Worm (Caenorhabditis elegans) whole organism, young adult: ENCODE data around the gene Y41C4A.22.
A peak's percentile ranks its signal among the peaks of the same experiment; 100 is the strongest.

Experiments
- B0035.1 ChIP-seq: sonication (generic microtip); optimal IDR thresholded peaks from 2 replicates; lab custom pipeline; 2016; ENCODE audit warnings: missing genetic modification characterization, mild to moderate bottlenecking, missing compliant biosample characterization, missing genotype, missing genetic modification reagents
- F10E7.11 ChIP-seq: sonication (generic microtip); optimal IDR thresholded peaks from 2 replicates; lab custom pipeline; 2017; ENCODE audit warnings: mild to moderate bottlenecking, missing genetic modification characterization, moderate library complexity, missing compliant biosample characterization
- F22D6.2 ChIP-seq: sonication (generic microtip); optimal IDR thresholded peaks from 2 replicates; lab custom pipeline; 2016; ENCODE audit warnings: mild to moderate bottlenecking, missing genetic modification characterization, missing compliant biosample characterization
- F52B5.7 ChIP-seq: sonication (generic microtip); optimal IDR thresholded peaks from 2 replicates; lab custom pipeline; 2016; ENCODE audit warnings: mild to moderate bottlenecking, missing genetic modification characterization, missing compliant biosample characterization
- K12H6.12 ChIP-seq: fragments of 200-800 bp; sonication (Bioruptor generic); optimal IDR thresholded peaks from 2 replicates; lab custom pipeline; 2018; ENCODE audit warnings: mild to moderate bottlenecking, missing genetic modification characterization, missing compliant biosample characterization
- T07F8.4 ChIP-seq: sonication (generic microtip); optimal IDR thresholded peaks from 2 replicates; lab custom pipeline; 2016; ENCODE audit warnings: mild to moderate bottlenecking, missing genetic modification characterization, moderate library complexity, missing compliant biosample characterization
- Y67H2A.10 ChIP-seq: fragments of 200-800 bp; sonication (Bioruptor generic); conservative IDR thresholded peaks from 2 replicates; pipeline ENCODE4 v1.3.6; 2022; ENCODE audit warnings: missing genetic modification reagents, missing genetic modification characterization, missing compliant biosample characterization
- Y95B8A.8 ChIP-seq: fragments of 200-800 bp; sonication (Bioruptor generic); IDR thresholded peaks from 2 replicates; pipeline ENCODE4 v1.3.6; 2022; ENCODE audit warnings: missing genetic modification reagents, missing genetic modification characterization, missing compliant biosample characterization
- ZK185.1 ChIP-seq: sonication (generic microtip); optimal IDR thresholded peaks from 2 replicates; lab custom pipeline; 2016; ENCODE audit warnings: mild to moderate bottlenecking, missing genetic modification characterization, missing compliant biosample characterization; ENCODE audit not compliant: poor library complexity, severe bottlenecking
- aptf-3 ChIP-seq: fragments of 200-800 bp; sonication (Bioruptor generic); IDR thresholded peaks from 2 replicates; pipeline ENCODE4 v1.3.6; 2022; ENCODE audit warnings: missing genetic modification characterization, missing compliant biosample characterization
- atf-7 ChIP-seq: sonication (generic microtip); optimal IDR thresholded peaks from 2 replicates; lab custom pipeline; 2017; ENCODE audit warnings: mild to moderate bottlenecking, missing genetic modification characterization, missing compliant biosample characterization
- attf-6 ChIP-seq: fragments of 200-800 bp; sonication (Bioruptor generic); IDR thresholded peaks from 2 replicates; pipeline ENCODE4 v1.3.6; 2022; ENCODE audit warnings: missing genetic modification reagents, missing genetic modification characterization, missing compliant biosample characterization
- cebp-2 ChIP-seq: fragments of 200-800 bp; sonication (Bioruptor generic); IDR thresholded peaks from 2 replicates; pipeline ENCODE4 v1.3.6; 2022; ENCODE audit warnings: missing genetic modification characterization, missing compliant biosample characterization
- ceh-40 ChIP-seq: fragments of 200-800 bp; sonication (Bioruptor generic); IDR thresholded peaks from 2 replicates; pipeline ENCODE4 v1.3.6; 2022; ENCODE audit warnings: missing genetic modification characterization, missing compliant biosample characterization
- ceh-79 ChIP-seq: sonication (generic microtip); optimal IDR thresholded peaks from 2 replicates; lab custom pipeline; 2017; ENCODE audit warnings: mild to moderate bottlenecking, missing genetic modification characterization, missing compliant biosample characterization
- efl-1 ChIP-seq: fragments of 150-350 bp; optimal IDR thresholded peaks from 2 replicates; lab custom pipeline; 2014; ENCODE audit warnings: missing biosample characterization, missing genetic modification reagents, missing genetic modification characterization
- egrh-3 ChIP-seq: fragments of 200-800 bp; sonication (Bioruptor generic); IDR thresholded peaks from 2 replicates; pipeline ENCODE4 v1.3.6; 2022; ENCODE audit warnings: missing genetic modification reagents, missing genetic modification characterization, missing compliant biosample characterization
- ekl-4 ChIP-seq: fragments of 200-800 bp; sonication (Bioruptor generic); IDR thresholded peaks from 2 replicates; pipeline ENCODE4 v1.3.6; 2022; ENCODE audit warnings: missing genetic modification reagents, missing genetic modification characterization, missing compliant biosample characterization
- hlh-26 ChIP-seq: fragments of 200-800 bp; sonication (Bioruptor generic); conservative IDR thresholded peaks from 2 replicates; pipeline ENCODE4 v1.3.6; 2022; ENCODE audit warnings: missing genetic modification reagents, missing genetic modification characterization, missing compliant biosample characterization
- hmg-20 ChIP-seq: fragments of 200-800 bp; sonication (Bioruptor generic); IDR thresholded peaks from 2 replicates; pipeline ENCODE4 v1.3.6; 2022; ENCODE audit warnings: missing genetic modification reagents, missing genetic modification characterization, missing compliant biosample characterization
- let-526 ChIP-seq: fragments of 200-800 bp; sonication (Bioruptor generic); IDR thresholded peaks from 2 replicates; pipeline ENCODE4 v1.3.6; 2022; ENCODE audit warnings: missing genetic modification reagents, missing genetic modification characterization, missing compliant biosample characterization
- let-607 ChIP-seq, 2 experiments: fragments of 200-800 bp in 1 of 2; sonication (Bioruptor generic) in 1 of 2; sonication (generic microtip) in 1 of 2; optimal IDR thresholded peaks; 2 replicates each; lab custom pipeline; 2016 to 2018; ENCODE audit warnings: mild to moderate bottlenecking in 2 of 2, missing compliant biosample characterization in 2 of 2, missing genetic modification characterization in 2 of 2, moderate library complexity in 2 of 2, missing genotype in 1 of 2
- lsl-1 ChIP-seq: fragments of 200-800 bp; sonication (Bioruptor generic); optimal IDR thresholded peaks from 2 replicates; lab custom pipeline; 2018; ENCODE audit warnings: mild to moderate bottlenecking, missing genetic modification characterization, moderate library complexity, missing compliant biosample characterization
- madf-6 ChIP-seq: fragments of 200-800 bp; sonication (Bioruptor generic); IDR thresholded peaks from 2 replicates; pipeline ENCODE4 v1.3.6; 2022; ENCODE audit warnings: missing genetic modification reagents, missing genetic modification characterization, missing compliant biosample characterization
- madf-8 ChIP-seq: fragments of 200-800 bp; sonication (Bioruptor generic); conservative IDR thresholded peaks from 2 replicates; pipeline ENCODE4 v1.3.6; 2022; ENCODE audit warnings: missing genetic modification reagents, missing genetic modification characterization, missing compliant biosample characterization
- mcd-1 ChIP-seq: fragments of 200-800 bp; sonication (Bioruptor generic); IDR thresholded peaks from 2 replicates; pipeline ENCODE4 v1.3.6; 2022; ENCODE audit warnings: missing genetic modification reagents, missing genetic modification characterization, missing compliant biosample characterization
- mel-28 ChIP-seq: sonication (generic microtip); optimal IDR thresholded peaks from 2 replicates; lab custom pipeline; 2016; ENCODE audit warnings: borderline replicate concordance, mild to moderate bottlenecking, missing genetic modification characterization, missing compliant biosample characterization
- nfya-1 ChIP-seq: sonication (generic microtip); optimal IDR thresholded peaks from 2 replicates; lab custom pipeline; 2017; ENCODE audit warnings: antibody characterized with exemption, missing compliant biosample characterization, missing genetic modification characterization, borderline replicate concordance; ENCODE audit not compliant: insufficient read depth
- nfyb-1 ChIP-seq: fragments of 200-800 bp; sonication (Bioruptor generic); IDR thresholded peaks from 2 replicates; pipeline ENCODE4 v1.3.6; 2022; ENCODE audit warnings: missing genetic modification reagents, missing genetic modification characterization, missing compliant biosample characterization
- nhr-27 ChIP-seq: fragments of 200-800 bp; sonication (Bioruptor generic); optimal IDR thresholded peaks from 2 replicates; lab custom pipeline; 2018; ENCODE audit warnings: mild to moderate bottlenecking, missing genetic modification characterization, moderate library complexity, missing compliant biosample characterization
- nhr-80 ChIP-seq: sonication (generic microtip); optimal IDR thresholded peaks from 2 replicates; lab custom pipeline; 2016; ENCODE audit warnings: missing genetic modification characterization, missing compliant biosample characterization
- nhr-90 ChIP-seq: sonication (generic microtip); optimal IDR thresholded peaks from 2 replicates; lab custom pipeline; 2016; ENCODE audit warnings: missing genotype, mild to moderate bottlenecking, missing genetic modification characterization, missing compliant biosample characterization
- pbrm-1 ChIP-seq: fragments of 200-800 bp; sonication (Bioruptor generic); IDR thresholded peaks from 2 replicates; pipeline ENCODE4 v1.3.6; 2022; ENCODE audit warnings: missing genetic modification reagents, missing genetic modification characterization, missing compliant biosample characterization
- repo-1 ChIP-seq: sonication (generic microtip); optimal IDR thresholded peaks from 2 replicates; lab custom pipeline; 2017; ENCODE audit warnings: mild to moderate bottlenecking, missing genetic modification characterization, missing compliant biosample characterization
- sea-2 ChIP-seq: fragments of 200-800 bp; sonication (Bioruptor generic); IDR thresholded peaks from 2 replicates; pipeline ENCODE4 v1.3.6; 2022; ENCODE audit warnings: missing genetic modification characterization, missing compliant biosample characterization
- snpc-1.1 ChIP-seq: sonication (generic microtip); optimal IDR thresholded peaks from 2 replicates; lab custom pipeline; 2017; ENCODE audit warnings: missing genetic modification characterization, mild to moderate bottlenecking, missing compliant biosample characterization, antibody characterized with exemption, moderate library complexity, missing genotype, missing genetic modification reagents; ENCODE audit not compliant: insufficient read depth
- snpc-1.3 ChIP-seq: sonication (generic microtip); optimal IDR thresholded peaks from 2 replicates; lab custom pipeline; 2017; ENCODE audit warnings: missing genetic modification characterization, mild to moderate bottlenecking, missing compliant biosample characterization, antibody characterized with exemption, moderate library complexity, missing genotype, missing genetic modification reagents; ENCODE audit not compliant: insufficient read depth
- snpc-3.4 ChIP-seq: sonication (generic microtip); optimal IDR thresholded peaks from 2 replicates; lab custom pipeline; 2017; ENCODE audit warnings: missing genetic modification characterization, mild to moderate bottlenecking, missing compliant biosample characterization, antibody characterized with exemption, moderate library complexity, missing genotype, missing genetic modification reagents
- snpc-4 ChIP-seq, 5 experiments: fragments of 150-350 bp in 1 of 5; sonication (generic microtip) in 4 of 5; optimal IDR thresholded peaks; 2 replicates each; lab custom pipeline; 2014 to 2018; ENCODE audit warnings: missing genetic modification characterization in 5 of 5, missing biosample characterization in 3 of 5, antibody characterized with exemption in 2 of 5, mild to moderate bottlenecking in 2 of 5, missing compliant biosample characterization in 2 of 5, missing genotype in 2 of 5, moderate library complexity in 2 of 5, missing genetic modification reagents in 1 of 5
- somi-1 ChIP-seq: fragments of 200-800 bp; sonication (Bioruptor generic); optimal IDR thresholded peaks from 2 replicates; lab custom pipeline; 2018; ENCODE audit warnings: mild to moderate bottlenecking, missing genetic modification characterization, missing compliant biosample characterization
- zfh-2 ChIP-seq: fragments of 200-800 bp; sonication (Bioruptor generic); conservative IDR thresholded peaks from 2 replicates; pipeline ENCODE4 v1.3.6; 2022; ENCODE audit warnings: missing genetic modification reagents, missing genetic modification characterization, missing compliant biosample characterization
- ztf-18 ChIP-seq: sonication (generic microtip); optimal IDR thresholded peaks from 2 replicates; lab custom pipeline; 2016; ENCODE audit warnings: missing genotype, mild to moderate bottlenecking, missing genetic modification characterization, missing compliant biosample characterization
- ztf-28 ChIP-seq: fragments of 200-800 bp; sonication (Bioruptor generic); IDR thresholded peaks from 2 replicates; pipeline ENCODE4 v1.3.6; 2022; ENCODE audit warnings: missing genetic modification reagents, missing genetic modification characterization, missing compliant biosample characterization

Y41C4A.22 gene

ce11 chrIII:11681461-11682014 lies 13.5 kb upstream of the Y41C4A.22 start:
- TF ChIP-seq K12H6.12 (tag; lab: Kevin White, UChicago) (peak; percentile 16), zfh-2 (peak; percentile 74), mcd-1 (0 out of 2 replicates have a peak, but pooled peaks have one; percentile 12), let-526 (GFP tag; lab: Robert Waterston, UW) (no peak)

- no peak for TF ChIP-seq T07F8.4 (tag; lab: Kevin White, UChicago)
- TF ChIP-seq snpc-1.3 (tag; lab: Kevin White, UChicago): no peak
- no peak for TF ChIP-seq ZK185.1 (tag; lab: Kevin White, UChicago)
- TF ChIP-seq nfya-1 (tag; lab: Kevin White, UChicago): no peak
- TF ChIP-seq mcd-1: 0 out of 2 replicates have a peak, but pooled peaks have one; percentile 6
- no peak for TF ChIP-seq nhr-27 (tag; lab: Kevin White, UChicago)
- TF ChIP-seq Y95B8A.8 (GFP tag; lab: Robert Waterston, UW): no peak
- TF ChIP-seq hmg-20: no peak
- peak; percentile 83 for TF ChIP-seq zfh-2
- no peak for TF ChIP-seq F22D6.2 (tag; lab: Kevin White, UChicago)
- TF ChIP-seq repo-1: no peak
- TF ChIP-seq F52B5.7: no peak
- no peak for TF ChIP-seq ceh-40 (GFP tag; lab: Robert Waterston, UW)
- TF ChIP-seq sea-2 (GFP tag; lab: Robert Waterston, UW): no peak
- TF ChIP-seq ceh-79: no peak
- no peak for TF ChIP-seq B0035.1 (tag; lab: Kevin White, UChicago)
- no peak for TF ChIP-seq mel-28
- TF ChIP-seq atf-7 (tag; lab: Kevin White, UChicago): no peak
- TF ChIP-seq attf-6 (GFP tag; lab: Robert Waterston, UW): no peak
- no peak for TF ChIP-seq somi-1 (GFP tag; lab: Kevin White, UChicago)
- no peak for TF ChIP-seq madf-8
- TF ChIP-seq lsl-1 (GFP tag; lab: Kevin White, UChicago): no peak
- 0 out of 2 replicates have a peak, but pooled peaks have one; percentile 30 for TF ChIP-seq nfyb-1 (GFP tag; lab: Robert Waterston, UW)
- no peak for TF ChIP-seq snpc-3.4 (tag; lab: Kevin White, UChicago)
- no peak for TF ChIP-seq let-607 (tag; optimal IDR thresholded peaks at IDR 0.05; lab: Kevin White, UChicago)
- no peak for TF ChIP-seq nhr-90 (tag; lab: Kevin White, UChicago)
- no peak for TF ChIP-seq nhr-80
- no peak for TF ChIP-seq ztf-18
- TF ChIP-seq pbrm-1 (GFP tag; lab: Robert Waterston, UW): no peak
- TF ChIP-seq egrh-3 (GFP tag; lab: Robert Waterston, UW): peak; percentile 66; the same call in 1 of the 2 replicates
Observed at ce11 chrIII:11683038-11683437, 12.0 kb upstream of the Y41C4A.22 start.

- TF ChIP-seq nfyb-1 (GFP tag; lab: Robert Waterston, UW): 0 out of 2 replicates have a peak, but pooled peaks have one; percentile 39
- no peak for TF ChIP-seq Y67H2A.10 (GFP tag; lab: Robert Waterston, UW)
- TF ChIP-seq ztf-28 (GFP tag; lab: Robert Waterston, UW): no peak
- no peak for TF ChIP-seq aptf-3 (GFP tag; lab: Robert Waterston, UW)
- no peak for TF ChIP-seq F10E7.11
- no peak for TF ChIP-seq madf-6 (GFP tag; lab: Robert Waterston, UW)
- no peak for TF ChIP-seq snpc-4 (GFP tag; optimal IDR thresholded peaks at IDR 0.05; lab: Kevin White, UChicago)
- no peak for TF ChIP-seq snpc-4 (tag; optimal IDR thresholded peaks at IDR 0.05; lab: Kevin White, UChicago)
- no peak for TF ChIP-seq snpc-1.1 (tag; lab: Kevin White, UChicago)
- 0 out of 2 replicates have a peak, but pooled peaks have one; percentile 38 for TF ChIP-seq cebp-2 (GFP tag; lab: Robert Waterston, UW)
- no peak for TF ChIP-seq ekl-4 (GFP tag; lab: Robert Waterston, UW)
- no peak for TF ChIP-seq efl-1
- TF ChIP-seq hlh-26 (GFP tag; lab: Robert Waterston, UW): no peak
Observed at ce11 chrIII:11683790-11684189, 11.3 kb upstream of the Y41C4A.22 start.
